Fruit fly (Drosophila melanogaster) whole organism, adult: ENCODE results near the gene rno.

ENCODE experiments used
- CG11617 ChIP-seq: fragments of 200-800 bp; sonication (Bioruptor generic); optimal IDR thresholded peaks from 2 replicates; lab custom pipeline; 2017; ENCODE audit warnings: mild to moderate bottlenecking, missing biosample characterization, missing genetic modification reagents, missing genetic modification characterization
- CG12768 ChIP-seq: fragments of 200-800 bp; sonication (Bioruptor generic); optimal IDR thresholded peaks from 2 replicates; lab custom pipeline; 2017; ENCODE audit warnings: missing biosample characterization, missing genetic modification characterization, mild to moderate bottlenecking, moderate library complexity, missing genetic modification reagents
- CG14711 ChIP-seq: fragments of 200-800 bp; sonication (Bioruptor generic); optimal IDR thresholded peaks from 2 replicates; lab custom pipeline; 2018; ENCODE audit warnings: missing biosample characterization, mild to moderate bottlenecking, missing genetic modification characterization, moderate library complexity
- CG1620 ChIP-seq: fragments of 200-800 bp; sonication (Bioruptor generic); optimal IDR thresholded peaks from 2 replicates; lab custom pipeline; 2016; ENCODE audit warnings: missing biosample characterization, missing genetic modification characterization
- CG33017 ChIP-seq: fragments of 200-800 bp; sonication (Bioruptor generic); optimal IDR thresholded peaks from 2 replicates; lab custom pipeline; 2018; ENCODE audit warnings: missing biosample characterization, mild to moderate bottlenecking, missing genetic modification characterization, moderate library complexity
- CG5204 ChIP-seq: fragments of 200-800 bp; sonication (Bioruptor generic); optimal IDR thresholded peaks from 2 replicates; lab custom pipeline; 2016; ENCODE audit warnings: missing biosample characterization, missing genetic modification characterization
- CG7045 ChIP-seq: fragments of 200-800 bp; sonication (Bioruptor generic); optimal IDR thresholded peaks from 2 replicates; lab custom pipeline; 2017; ENCODE audit warnings: missing biosample characterization, mild to moderate bottlenecking, missing genetic modification characterization
- CG7101 ChIP-seq: fragments of 200-800 bp; sonication (Bioruptor generic); optimal IDR thresholded peaks from 2 replicates; lab custom pipeline; 2018; ENCODE audit warnings: missing biosample characterization, mild to moderate bottlenecking, missing genetic modification characterization, moderate library complexity
- Clk ChIP-seq: fragments of 200-800 bp; sonication (Bioruptor generic); optimal IDR thresholded peaks from 2 replicates; lab custom pipeline; 2017; ENCODE audit warnings: missing biosample characterization, missing genetic modification characterization
- Crg-1 ChIP-seq: fragments of 200-800 bp; sonication (Bioruptor generic); optimal IDR thresholded peaks from 2 replicates; lab custom pipeline; 2016; ENCODE audit warnings: missing biosample characterization, missing genetic modification characterization
- Hr96 ChIP-seq: fragments of 200-800 bp; sonication (Bioruptor generic); optimal IDR thresholded peaks from 2 replicates; lab custom pipeline; 2016; ENCODE audit warnings: missing biosample characterization, missing genetic modification characterization
- Mnt ChIP-seq: fragments of 200-800 bp; sonication (Bioruptor generic); optimal IDR thresholded peaks from 2 replicates; lab custom pipeline; 2016; ENCODE audit warnings: missing biosample characterization, mild to moderate bottlenecking, missing genetic modification characterization
- bab1 ChIP-seq: fragments of 200-800 bp; sonication (Bioruptor generic); optimal IDR thresholded peaks from 3 replicates; lab custom pipeline; 2019; ENCODE audit warnings: missing biosample characterization, mild to moderate bottlenecking, missing genetic modification characterization, moderate library complexity
- cic ChIP-seq: fragments of 200-800 bp; sonication (Bioruptor generic); optimal IDR thresholded peaks from 2 replicates; lab custom pipeline; 2017; ENCODE audit warnings: missing biosample characterization, mild to moderate bottlenecking, missing genetic modification characterization, moderate library complexity
- cnc ChIP-seq, 2 experiments: fragments of >200 bp; optimal IDR thresholded peaks; 2 replicates each; lab custom pipeline; 2017
- kay ChIP-seq: fragments of 200-800 bp; sonication (Bioruptor generic); peaks from one replicate; lab custom pipeline; 2016; ENCODE audit warnings: missing biosample characterization, missing genetic modification characterization, borderline replicate concordance
- ovo ChIP-seq: fragments of 200-800 bp; sonication (Bioruptor generic); optimal IDR thresholded peaks from 2 replicates; lab custom pipeline; 2016; ENCODE audit warnings: missing biosample characterization, missing genetic modification characterization
- pad ChIP-seq: fragments of 200-800 bp; sonication (Bioruptor generic); optimal IDR thresholded peaks from 3 replicates; lab custom pipeline; 2017; ENCODE audit warnings: missing biosample characterization, missing genetic modification characterization, mild to moderate bottlenecking, moderate library complexity, missing genetic modification reagents
- tj ChIP-seq: fragments of 200-800 bp; sonication (Bioruptor generic); optimal IDR thresholded peaks from 3 replicates; lab custom pipeline; 2017; ENCODE audit warnings: missing biosample characterization, mild to moderate bottlenecking, missing genetic modification characterization, moderate library complexity
- toe ChIP-seq: fragments of 200-800 bp; sonication (Bioruptor generic); optimal IDR thresholded peaks from 2 replicates; lab custom pipeline; 2016; ENCODE audit warnings: missing biosample characterization, missing genetic modification characterization

rno gene

dm6 chr3L:232267-232666, 32.7 kb upstream of the rno start, which contains the start of gene CG34454:
Gene CG34454, minus strand, starts transcription at chr3L:232350.
- no peak for TF ChIP-seq CG12768
- no peak for TF ChIP-seq cnc (optimal IDR thresholded peaks at IDR 0.05; lab: Kevin White, UChicago)
- no peak for TF ChIP-seq Hr96
- no peak for TF ChIP-seq Crg-1 (GFP tag; lab: Kevin White, UChicago)
- TF ChIP-seq cic (GFP tag; lab: Kevin White, UChicago) = no peak
- TF ChIP-seq CG11617 (GFP tag; lab: Kevin White, UChicago) = no peak
- TF ChIP-seq Clk = no peak
- TF ChIP-seq ovo (GFP tag; lab: Kevin White, UChicago) = no peak
- no peak for TF ChIP-seq toe
- no peak for TF ChIP-seq pad
- TF ChIP-seq CG1620 (GFP tag; lab: Kevin White, UChicago) = no peak
- no peak for TF ChIP-seq CG5204 (GFP tag; lab: Kevin White, UChicago)
- TF ChIP-seq CG33017 (tag; lab: Kevin White, UChicago) = no peak
- no peak for TF ChIP-seq bab1
- no peak for TF ChIP-seq CG14711
- no peak for TF ChIP-seq kay (GFP tag; lab: Kevin White, UChicago)

- TF ChIP-seq Clk = no peak
- no peak for TF ChIP-seq tj
- TF ChIP-seq CG7045 (GFP tag; lab: Kevin White, UChicago) = no peak
Observed at dm6 chr3L:231504-231903, 31.9 kb upstream of the rno start, which contains the start of gene CG42846. Gene CG42846, minus strand, starts transcription at chr3L:231604.

DNA sequence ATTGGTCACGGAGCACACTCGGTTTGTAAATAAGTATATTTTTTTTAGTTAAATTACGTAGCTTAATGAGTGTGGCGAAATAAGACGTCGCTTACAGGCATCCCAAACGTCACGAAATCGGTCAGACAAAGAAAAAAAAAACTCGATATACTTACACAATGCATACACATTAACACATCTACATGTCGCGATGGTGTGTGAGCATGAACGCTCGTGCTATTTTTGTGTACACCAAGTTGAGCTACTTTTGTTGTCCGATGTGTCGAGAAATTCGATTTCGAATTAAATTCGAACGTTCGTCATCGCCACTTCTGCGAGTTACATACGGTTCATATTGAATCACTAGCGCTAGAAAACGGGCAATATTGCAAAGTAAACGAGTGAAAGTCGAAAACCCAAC, 25.6 kb upstream of the rno start:
- TF ChIP-seq tj (no peak), ovo (GFP tag; lab: Kevin White, UChicago) (no peak), Mnt (GFP tag; lab: Kevin White, UChicago) (peak; percentile 33), kay (GFP tag; lab: Kevin White, UChicago) (peak; percentile 99), Clk (no peak), CG12768 (no peak), pad (no peak), CG1620 (GFP tag; lab: Kevin White, UChicago) (no peak), CG7045 (GFP tag; lab: Kevin White, UChicago) (no peak), cic (GFP tag; lab: Kevin White, UChicago) (peak; percentile 33), CG11617 (GFP tag; lab: Kevin White, UChicago) (no peak), CG33017 (tag; lab: Kevin White, UChicago) (no peak), toe (no peak), CG7101 (tag; lab: Kevin White, UChicago) (no peak), bab1 (no peak), CG14711 (no peak), CG5204 (GFP tag; lab: Kevin White, UChicago) (no peak), cnc (optimal IDR thresholded peaks at IDR 0.05; lab: Kevin White, UChicago) (no peak)

dm6 chr3L:224004-224951, 24.7 kb upstream of the rno start:
- TF ChIP-seq CG11617 (GFP tag; lab: Kevin White, UChicago) = peak; percentile 25
- no peak for TF ChIP-seq CG33017 (tag; lab: Kevin White, UChicago)
- peak; percentile 55 for TF ChIP-seq CG1620 (GFP tag; lab: Kevin White, UChicago)
- peak; percentile 21 for TF ChIP-seq cic (GFP tag; lab: Kevin White, UChicago)
- TF ChIP-seq CG5204 (GFP tag; lab: Kevin White, UChicago) = no peak
- no peak for TF ChIP-seq bab1
- no peak for TF ChIP-seq Clk
- TF ChIP-seq kay (GFP tag; lab: Kevin White, UChicago) = no peak
- peak; percentile 6 for TF ChIP-seq CG7045 (GFP tag; lab: Kevin White, UChicago)
- no peak for TF ChIP-seq Hr96
- peak; percentile 12 for TF ChIP-seq CG12768
- peak; percentile 95 for TF ChIP-seq ovo (GFP tag; lab: Kevin White, UChicago)
- no peak for TF ChIP-seq CG14711
- TF ChIP-seq Crg-1 (GFP tag; lab: Kevin White, UChicago) = no peak
- TF ChIP-seq Mnt (GFP tag; lab: Kevin White, UChicago) = peak; percentile 44
- TF ChIP-seq tj = peak; percentile 16

DNA sequence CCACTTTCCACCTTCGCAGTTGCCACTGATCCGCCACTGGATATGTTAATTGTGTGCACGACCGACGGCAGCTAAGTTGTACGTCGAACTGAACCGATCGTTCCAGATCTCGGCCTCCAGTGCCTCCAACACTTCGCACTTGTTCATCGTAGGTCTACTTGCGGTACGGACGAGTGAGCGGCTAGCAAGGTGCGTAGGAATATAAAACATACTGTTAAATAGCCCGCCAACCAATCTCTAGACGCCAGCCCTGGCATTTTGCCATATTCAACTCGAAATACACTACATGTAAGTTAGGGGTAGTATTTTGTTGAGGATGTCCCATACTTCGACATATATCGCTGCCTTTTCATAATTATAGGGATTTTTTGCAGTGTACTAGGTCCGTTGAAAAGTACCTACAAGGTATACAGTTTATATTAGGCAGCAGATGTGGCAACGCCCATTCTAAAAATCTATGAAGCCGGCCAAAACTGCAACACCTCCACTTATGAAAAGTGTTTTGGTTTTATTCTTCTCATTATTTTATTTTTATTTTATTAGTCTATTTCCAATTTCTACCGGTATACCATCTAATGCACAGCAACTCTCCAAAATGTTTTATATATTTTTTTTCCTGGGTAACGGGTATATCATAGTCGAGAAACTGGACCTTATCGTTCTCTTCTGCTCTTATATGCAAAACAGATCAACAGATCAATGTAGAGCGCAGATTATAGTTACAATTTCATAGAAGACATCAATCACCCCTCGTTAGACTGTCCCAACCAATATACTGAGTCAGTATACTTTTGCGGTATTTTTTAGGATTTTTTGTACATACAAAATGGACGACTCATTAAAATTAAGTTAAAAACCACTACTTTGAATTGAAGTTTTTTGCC, 23.7 kb upstream of the rno start, which contains the start of the genes pyx and CG33229:
Gene pyx (minus strand): TSS at position 51 of the 884 bp plus-strand sequence.
Gene CG33229 (plus strand): TSS at position 834 of the 884 bp plus-strand sequence.
- no peak for TF ChIP-seq kay (GFP tag; lab: Kevin White, UChicago)
- TF ChIP-seq CG5204 (GFP tag; lab: Kevin White, UChicago) = no peak
- TF ChIP-seq Crg-1 (GFP tag; lab: Kevin White, UChicago) = peak; percentile 73
- peak; percentile 75 for TF ChIP-seq CG1620 (GFP tag; lab: Kevin White, UChicago)
- TF ChIP-seq CG7101 (tag; lab: Kevin White, UChicago) = peak; percentile 74
- TF ChIP-seq ovo (GFP tag; lab: Kevin White, UChicago) = peak; percentile 79
- TF ChIP-seq Hr96 = peak; percentile 84
- TF ChIP-seq CG33017 (tag; lab: Kevin White, UChicago) = peak; percentile 63
- TF ChIP-seq CG11617 (GFP tag; lab: Kevin White, UChicago) = peak; percentile 79
- peak; percentile 72 for TF ChIP-seq bab1
- peak; percentile 18 for TF ChIP-seq CG14711
- TF ChIP-seq cnc (optimal IDR thresholded peaks at IDR 0.05; lab: Kevin White, UChicago) = no peak
- peak; percentile 91 for TF ChIP-seq toe
- TF ChIP-seq Clk = peak; percentile 40
- TF ChIP-seq tj = peak; percentile 58
- TF ChIP-seq CG7045 (GFP tag; lab: Kevin White, UChicago) = peak; percentile 80
- no peak for TF ChIP-seq cic (GFP tag; lab: Kevin White, UChicago)
- TF ChIP-seq CG12768 = peak; percentile 86
- TF ChIP-seq Mnt (GFP tag; lab: Kevin White, UChicago) = peak; percentile 52
- TF ChIP-seq pad = peak; percentile 64
